Worm (Caenorhabditis elegans) whole organism, young adult: ENCODE data around the gene phg-1.
A peak's percentile ranks its signal among the peaks of the same experiment; 100 is the strongest.

Experiments
- C17E4.6 ChIP-seq: fragments of 200-800 bp; sonication (Bioruptor generic); IDR thresholded peaks from 2 replicates; pipeline ENCODE4 v1.3.6; 2022; ENCODE audit warnings: missing genetic modification reagents, missing genetic modification characterization, missing compliant biosample characterization
- D2030.7 ChIP-seq: fragments of 200-800 bp; sonication (Bioruptor generic); IDR thresholded peaks from 2 replicates; pipeline ENCODE4 v1.3.6; 2022; ENCODE audit warnings: missing genetic modification reagents, missing genetic modification characterization, missing compliant biosample characterization
- F10E7.11 ChIP-seq: sonication (generic microtip); optimal IDR thresholded peaks from 2 replicates; lab custom pipeline; 2017; ENCODE audit warnings: mild to moderate bottlenecking, missing genetic modification characterization, moderate library complexity, missing compliant biosample characterization
- F23B12.7 ChIP-seq: sonication (generic microtip); optimal IDR thresholded peaks from 2 replicates; lab custom pipeline; 2017; ENCODE audit warnings: missing genetic modification characterization, mild to moderate bottlenecking, missing compliant biosample characterization, antibody characterized with exemption, moderate library complexity; ENCODE audit not compliant: insufficient read depth
- F33H1.4 ChIP-seq: fragments of 200-800 bp; sonication (Bioruptor generic); IDR thresholded peaks from 2 replicates; pipeline ENCODE4 v1.3.6; 2022; ENCODE audit warnings: missing genetic modification reagents, missing genetic modification characterization, missing compliant biosample characterization
- F39B2.1 ChIP-seq: fragments of 200-800 bp; sonication (Bioruptor generic); IDR thresholded peaks from 2 replicates; pipeline ENCODE4 v1.3.6; 2022; ENCODE audit warnings: missing genetic modification reagents, missing genetic modification characterization, missing compliant biosample characterization
- F49E8.2 ChIP-seq: sonication (generic microtip); optimal IDR thresholded peaks from 3 replicates; lab custom pipeline; 2017; ENCODE audit warnings: missing genetic modification characterization, mild to moderate bottlenecking, missing compliant biosample characterization, antibody characterized with exemption, moderate library complexity; ENCODE audit not compliant: insufficient read depth
- F55B11.4 ChIP-seq: sonication (generic microtip); optimal IDR thresholded peaks from 2 replicates; lab custom pipeline; 2016; ENCODE audit warnings: missing compliant biosample characterization, missing genetic modification characterization, borderline replicate concordance; ENCODE audit not compliant: insufficient read depth
- K12H6.12 ChIP-seq: fragments of 200-800 bp; sonication (Bioruptor generic); optimal IDR thresholded peaks from 2 replicates; lab custom pipeline; 2018; ENCODE audit warnings: mild to moderate bottlenecking, missing genetic modification characterization, missing compliant biosample characterization
- Y53G8AR.9 ChIP-seq: fragments of 200-800 bp; sonication (Bioruptor generic); conservative IDR thresholded peaks from 2 replicates; pipeline ENCODE4 v1.3.6; 2022; ENCODE audit warnings: missing genetic modification reagents, missing genetic modification characterization, missing compliant biosample characterization
- akir-1 ChIP-seq: fragments of 200-800 bp; sonication (Bioruptor generic); optimal IDR thresholded peaks from 2 replicates; lab custom pipeline; 2018; ENCODE audit warnings: mild to moderate bottlenecking, missing genetic modification characterization, moderate library complexity, missing compliant biosample characterization
- ceh-27 ChIP-seq: fragments of 200-800 bp; sonication (Bioruptor generic); optimal IDR thresholded peaks from 2 replicates; lab custom pipeline; 2018; ENCODE audit warnings: mild to moderate bottlenecking, missing genetic modification characterization, moderate library complexity, missing compliant biosample characterization
- ceh-91 ChIP-seq: fragments of 200-800 bp; sonication (Bioruptor generic); IDR thresholded peaks from 2 replicates; pipeline ENCODE4 v1.3.6; 2022; ENCODE audit warnings: missing genetic modification reagents, missing genetic modification characterization, missing compliant biosample characterization
- die-1 ChIP-seq: sonication (generic microtip); optimal IDR thresholded peaks from 2 replicates; lab custom pipeline; 2016; ENCODE audit warnings: missing genotype, mild to moderate bottlenecking, missing genetic modification characterization, missing compliant biosample characterization
- dox-1 ChIP-seq: fragments of 200-800 bp; sonication (Bioruptor generic); IDR thresholded peaks from 2 replicates; pipeline ENCODE4 v1.3.6; 2022; ENCODE audit warnings: missing genetic modification reagents, missing genetic modification characterization, missing compliant biosample characterization
- dpff-1 ChIP-seq: sonication (generic microtip); optimal IDR thresholded peaks from 2 replicates; lab custom pipeline; 2017; ENCODE audit warnings: mild to moderate bottlenecking, missing genetic modification characterization, missing compliant biosample characterization
- dpl-1 ChIP-seq: fragments of 150-350 bp; optimal IDR thresholded peaks from 2 replicates; lab custom pipeline; 2014; ENCODE audit warnings: missing biosample characterization, missing genetic modification reagents, missing genetic modification characterization
- efl-1 ChIP-seq: fragments of 150-350 bp; optimal IDR thresholded peaks from 2 replicates; lab custom pipeline; 2014; ENCODE audit warnings: missing biosample characterization, missing genetic modification reagents, missing genetic modification characterization
- egl-44 ChIP-seq: fragments of 200-800 bp; sonication (Bioruptor generic); IDR thresholded peaks from 2 replicates; pipeline ENCODE4 v1.3.6; 2022; ENCODE audit warnings: missing genetic modification reagents, missing genetic modification characterization, missing compliant biosample characterization
- egrh-3 ChIP-seq: fragments of 200-800 bp; sonication (Bioruptor generic); IDR thresholded peaks from 2 replicates; pipeline ENCODE4 v1.3.6; 2022; ENCODE audit warnings: missing genetic modification reagents, missing genetic modification characterization, missing compliant biosample characterization
- hrde-1 ChIP-seq: sonication (generic microtip); optimal IDR thresholded peaks from 2 replicates; lab custom pipeline; 2016; ENCODE audit warnings: missing genetic modification characterization, mild to moderate bottlenecking, missing compliant biosample characterization, moderate library complexity, missing genotype, missing genetic modification reagents, borderline replicate concordance
- lag-1 ChIP-seq: fragments of 200-800 bp; sonication (Bioruptor generic); IDR thresholded peaks from 2 replicates; pipeline ENCODE4 v1.3.6; 2022; ENCODE audit warnings: missing genetic modification reagents, missing genetic modification characterization, missing compliant biosample characterization
- let-607 ChIP-seq, 2 experiments: fragments of 200-800 bp in 1 of 2; sonication (Bioruptor generic) in 1 of 2; sonication (generic microtip) in 1 of 2; optimal IDR thresholded peaks; 2 replicates each; lab custom pipeline; 2016 to 2018; ENCODE audit warnings: mild to moderate bottlenecking in 2 of 2, missing compliant biosample characterization in 2 of 2, missing genetic modification characterization in 2 of 2, moderate library complexity in 2 of 2, missing genotype in 1 of 2
- lin-26 ChIP-seq: fragments of 200-800 bp; sonication (Bioruptor generic); IDR thresholded peaks from 2 replicates; pipeline ENCODE4 v1.3.6; 2022; ENCODE audit warnings: missing genetic modification reagents, missing genetic modification characterization, missing compliant biosample characterization
- lsl-1 ChIP-seq: fragments of 200-800 bp; sonication (Bioruptor generic); optimal IDR thresholded peaks from 2 replicates; lab custom pipeline; 2018; ENCODE audit warnings: mild to moderate bottlenecking, missing genetic modification characterization, moderate library complexity, missing compliant biosample characterization
- madf-10 ChIP-seq: sonication (generic microtip); optimal IDR thresholded peaks from 2 replicates; lab custom pipeline; 2016; ENCODE audit warnings: mild to moderate bottlenecking, missing genetic modification characterization, missing compliant biosample characterization
- madf-6 ChIP-seq: fragments of 200-800 bp; sonication (Bioruptor generic); IDR thresholded peaks from 2 replicates; pipeline ENCODE4 v1.3.6; 2022; ENCODE audit warnings: missing genetic modification reagents, missing genetic modification characterization, missing compliant biosample characterization
- madf-8 ChIP-seq: fragments of 200-800 bp; sonication (Bioruptor generic); conservative IDR thresholded peaks from 2 replicates; pipeline ENCODE4 v1.3.6; 2022; ENCODE audit warnings: missing genetic modification reagents, missing genetic modification characterization, missing compliant biosample characterization
- mel-28 ChIP-seq: sonication (generic microtip); optimal IDR thresholded peaks from 2 replicates; lab custom pipeline; 2016; ENCODE audit warnings: borderline replicate concordance, mild to moderate bottlenecking, missing genetic modification characterization, missing compliant biosample characterization
- nfya-2 ChIP-seq: fragments of 200-800 bp; sonication (Bioruptor generic); IDR thresholded peaks from 2 replicates; pipeline ENCODE4 v1.3.6; 2022; ENCODE audit warnings: missing genetic modification reagents, missing genetic modification characterization, missing compliant biosample characterization
- nhr-120 ChIP-seq: fragments of 200-800 bp; sonication (Bioruptor generic); IDR thresholded peaks from 2 replicates; pipeline ENCODE4 v1.3.6; 2022; ENCODE audit warnings: missing genetic modification characterization, missing compliant biosample characterization
- nhr-179 ChIP-seq: sonication (generic microtip); optimal IDR thresholded peaks from 2 replicates; lab custom pipeline; 2016; ENCODE audit warnings: mild to moderate bottlenecking, missing genetic modification characterization, missing compliant biosample characterization
- rcor-1 ChIP-seq: fragments of 200-800 bp; sonication (Bioruptor generic); IDR thresholded peaks from 2 replicates; pipeline ENCODE4 v1.3.6; 2022; ENCODE audit warnings: missing genetic modification reagents, missing genetic modification characterization, missing compliant biosample characterization
- repo-1 ChIP-seq: sonication (generic microtip); optimal IDR thresholded peaks from 2 replicates; lab custom pipeline; 2017; ENCODE audit warnings: mild to moderate bottlenecking, missing genetic modification characterization, missing compliant biosample characterization
- snpc-3.4 ChIP-seq: sonication (generic microtip); optimal IDR thresholded peaks from 2 replicates; lab custom pipeline; 2017; ENCODE audit warnings: missing genetic modification characterization, mild to moderate bottlenecking, missing compliant biosample characterization, antibody characterized with exemption, moderate library complexity, missing genotype, missing genetic modification reagents
- snpc-4 ChIP-seq, 5 experiments: fragments of 150-350 bp in 1 of 5; sonication (generic microtip) in 4 of 5; optimal IDR thresholded peaks; 2 replicates each; lab custom pipeline; 2014 to 2018; ENCODE audit warnings: missing genetic modification characterization in 5 of 5, missing biosample characterization in 3 of 5, antibody characterized with exemption in 2 of 5, mild to moderate bottlenecking in 2 of 5, missing compliant biosample characterization in 2 of 5, missing genotype in 2 of 5, moderate library complexity in 2 of 5, missing genetic modification reagents in 1 of 5
- xnd-1 ChIP-seq: sonication (generic microtip); optimal IDR thresholded peaks from 2 replicates; lab custom pipeline; 2016; ENCODE audit warnings: missing genotype, missing genetic modification reagents, missing genetic modification characterization, missing compliant biosample characterization
- ztf-22 ChIP-seq: fragments of 200-800 bp; sonication (Bioruptor generic); optimal IDR thresholded peaks from 2 replicates; lab custom pipeline; 2018; ENCODE audit warnings: mild to moderate bottlenecking, missing genetic modification characterization, moderate library complexity, missing compliant biosample characterization

The phg-1 gene

DNA sequence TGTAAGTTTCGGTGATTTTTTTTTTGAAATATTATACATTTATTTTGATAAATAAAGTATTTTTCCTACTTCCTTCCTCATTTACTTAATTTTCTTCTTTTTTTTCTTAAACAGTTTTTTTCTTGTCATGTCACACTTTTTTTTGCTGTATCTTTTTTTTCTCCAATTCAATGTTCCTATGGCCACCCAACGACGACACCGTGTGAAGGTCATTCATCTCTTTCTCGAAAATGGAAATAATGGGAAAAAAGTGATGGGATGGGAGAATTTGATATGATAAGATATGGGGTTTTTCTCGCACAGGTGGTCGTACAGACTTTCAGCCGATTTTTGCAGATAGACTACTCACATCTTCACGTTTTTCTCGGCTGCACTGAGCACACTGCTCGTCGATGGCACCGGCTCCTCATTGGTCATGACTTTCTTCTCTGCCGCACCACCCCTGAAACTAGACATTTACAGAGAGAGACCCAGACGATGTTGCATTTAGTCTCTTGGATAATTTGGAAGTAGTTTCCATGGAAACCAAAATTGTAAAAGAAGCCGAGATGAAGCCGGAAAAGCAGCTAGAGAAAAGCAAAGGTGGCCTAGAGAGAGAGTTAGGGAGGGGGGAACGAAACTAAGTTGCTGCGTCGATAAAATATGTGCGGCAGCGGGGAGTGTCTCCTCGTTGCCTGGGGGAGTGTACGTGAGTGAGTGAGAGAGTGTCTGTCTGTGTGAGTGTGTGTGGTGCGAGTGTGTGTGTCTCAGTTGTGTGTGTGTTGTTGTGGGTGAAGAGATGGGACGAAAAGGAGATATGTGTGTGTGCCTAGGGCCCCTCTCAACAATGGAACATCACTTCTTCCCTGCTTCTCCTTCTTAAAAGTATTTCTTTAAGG lies 31.7 kb downstream of the phg-1 start, which contains the start of gene daf-19 (continued):
- TF ChIP-seq F49E8.2 (tag; lab: Kevin White, UChicago) (no peak), let-607 (tag; optimal IDR thresholded peaks at IDR 0.05; lab: Kevin White, UChicago) (peak in 1 of 2 experiments; percentile 4), die-1 (tag; lab: Kevin White, UChicago) (peak; percentile 42), lin-26 (no peak), hrde-1 (no peak), madf-10 (tag; lab: Kevin White, UChicago) (peak; percentile 4), C17E4.6 (GFP tag; lab: Robert Waterston, UW) (no peak), egl-44 (GFP tag; lab: Robert Waterston, UW) (no peak), nhr-120 (GFP tag; lab: Robert Waterston, UW) (no peak), repo-1 (tag; lab: Kevin White, UChicago) (no peak), dox-1 (GFP tag; lab: Robert Waterston, UW) (peak; percentile 57), F55B11.4 (no peak), nhr-179 (tag; lab: Kevin White, UChicago) (no peak), mel-28 (tag; lab: Kevin White, UChicago) (no peak), F10E7.11 (tag; lab: Kevin White, UChicago) (no peak), dpff-1 (tag; lab: Kevin White, UChicago) (no peak), nfya-2 (no peak), ceh-27 (GFP tag; lab: Kevin White, UChicago) (peak; percentile 59), dpl-1 (GFP tag; lab: Kevin White, UChicago) (no peak), F39B2.1 (GFP tag; lab: Robert Waterston, UW) (no peak), akir-1 (GFP tag; lab: Kevin White, UChicago) (no peak), rcor-1 (0 out of 2 replicates have a peak, but pooled peaks have one; percentile 29), egrh-3 (GFP tag; lab: Robert Waterston, UW) (peak; percentile 45), lag-1 (GFP tag; lab: Robert Waterston, UW) (no peak)

DNA sequence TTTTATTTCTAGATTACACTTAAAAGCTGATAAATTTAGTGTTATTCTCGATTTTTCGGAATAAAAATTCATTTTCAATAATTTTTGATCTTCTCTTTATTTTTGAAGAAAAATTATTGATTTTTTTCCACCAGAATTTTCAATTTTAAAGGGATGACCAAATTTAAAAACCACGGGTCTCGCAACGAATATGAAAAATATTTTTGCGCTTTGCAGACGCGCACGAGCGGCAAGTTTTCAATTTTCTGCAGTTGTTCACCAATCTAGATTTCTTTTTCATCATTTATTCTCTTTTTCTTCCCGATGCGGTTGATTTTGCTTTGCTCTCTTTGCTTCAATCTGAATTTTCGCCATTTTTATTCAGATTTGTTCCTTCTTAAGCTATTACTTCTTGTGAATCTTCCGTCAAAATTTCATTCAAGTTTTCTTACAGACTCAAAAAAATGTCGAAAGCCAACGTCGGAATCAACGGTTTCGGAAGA lies 33.4 kb downstream of the phg-1 start, which contains the start of gene gpd-4:
gpd-4 (plus strand) TSS at position 432 of the 482 bp plus-strand sequence.
- TF ChIP-seq snpc-3.4 (tag; lab: Kevin White, UChicago), result peak; percentile 7
- TF ChIP-seq snpc-4 (GFP tag; optimal IDR thresholded peaks at IDR 0.05; lab: Kevin White, UChicago), result no peak
- TF ChIP-seq snpc-4 (tag; optimal IDR thresholded peaks at IDR 0.05; lab: Kevin White, UChicago), result peak in 1 of 4 experiments; percentile 30
- peak; percentile 82 for TF ChIP-seq F33H1.4 (GFP tag; lab: Robert Waterston, UW)
- TF ChIP-seq madf-6 (GFP tag; lab: Robert Waterston, UW), result peak; percentile 81
- no peak for TF ChIP-seq F23B12.7 (tag; lab: Kevin White, UChicago)
- TF ChIP-seq ceh-91 (GFP tag; lab: Robert Waterston, UW), result peak; percentile 82
- TF ChIP-seq ztf-22 (GFP tag; lab: Kevin White, UChicago), result no peak
- no peak for TF ChIP-seq F39B2.1 (GFP tag; lab: Robert Waterston, UW)
- TF ChIP-seq efl-1 (GFP tag; lab: Kevin White, UChicago), result peak; percentile 90
- TF ChIP-seq lsl-1 (GFP tag; lab: Kevin White, UChicago), result peak; percentile 39
- no peak for TF ChIP-seq K12H6.12 (tag; lab: Kevin White, UChicago)
- TF ChIP-seq Y53G8AR.9 (GFP tag; lab: Robert Waterston, UW), result no peak
- TF ChIP-seq madf-8, result peak; percentile 75
- no peak for TF ChIP-seq nhr-120 (GFP tag; lab: Robert Waterston, UW)
- 0 out of 2 replicates have a peak, but pooled peaks have one; percentile 40 for TF ChIP-seq D2030.7 (GFP tag; lab: Robert Waterston, UW)
- peak; percentile 31 for TF ChIP-seq dpl-1 (GFP tag; lab: Kevin White, UChicago)
- TF ChIP-seq xnd-1 (tag; lab: Kevin White, UChicago), result peak; percentile 47
